Fruit fly (Drosophila melanogaster): ENCODE data around the gene CG32647.

Gene CG32647

dm6 chrX:12764640-12765039 is 20.1 kb downstream of the CG32647 start:
- TF ChIP-seq tai (GFP tag; optimal IDR thresholded peaks at IDR 0.05) (no peak), Mio (GFP tag; optimal IDR thresholded peaks at IDR 0.05) (no peak), sage (GFP tag; optimal IDR thresholded peaks at IDR 0.05) (no peak), Myc (optimal IDR thresholded peaks at IDR 0.05) (peak; percentile 51)

DNA sequence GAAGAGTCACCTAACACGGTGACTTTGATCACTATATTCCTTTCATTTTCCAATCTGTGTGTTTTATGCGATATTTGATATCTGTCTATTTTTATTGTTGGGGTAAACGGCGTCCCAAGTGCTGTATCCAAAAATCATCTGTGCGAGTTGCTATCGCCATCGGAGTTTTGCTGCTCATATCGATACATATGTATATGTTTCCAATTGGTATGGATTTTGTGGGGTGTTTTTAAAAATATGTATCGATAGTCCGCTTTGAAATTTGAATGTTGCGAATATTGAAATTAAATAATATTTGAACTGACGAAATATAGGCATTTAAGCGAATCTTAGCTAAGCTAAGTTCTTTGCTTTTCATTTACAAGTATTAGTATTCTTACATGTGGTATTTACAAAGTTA is 21.3 kb downstream of the CG32647 start, which contains the start of gene pira:
TSS of gene pira (minus strand) at position 145 of the 400 bp plus-strand sequence.
- TF ChIP-seq dsf (GFP tag; optimal IDR thresholded peaks at IDR 0.05; ENCODE audit: borderline replicate concordance) (no peak), sv (GFP tag; optimal IDR thresholded peaks at IDR 0.05) (no peak), br (GFP tag; optimal IDR thresholded peaks at IDR 0.05) (no peak), woc (GFP tag; optimal IDR thresholded peaks at IDR 0.05) (no peak), Jra (GFP tag; optimal IDR thresholded peaks at IDR 0.05) (no peak), CrebA (GFP tag; optimal IDR thresholded peaks at IDR 0.05; ENCODE audit: borderline replicate concordance) (no peak), fru (GFP tag; optimal IDR thresholded peaks at IDR 0.05) (no peak), Hnf4 (GFP tag; optimal IDR thresholded peaks at IDR 0.05) (no peak)

DNA sequence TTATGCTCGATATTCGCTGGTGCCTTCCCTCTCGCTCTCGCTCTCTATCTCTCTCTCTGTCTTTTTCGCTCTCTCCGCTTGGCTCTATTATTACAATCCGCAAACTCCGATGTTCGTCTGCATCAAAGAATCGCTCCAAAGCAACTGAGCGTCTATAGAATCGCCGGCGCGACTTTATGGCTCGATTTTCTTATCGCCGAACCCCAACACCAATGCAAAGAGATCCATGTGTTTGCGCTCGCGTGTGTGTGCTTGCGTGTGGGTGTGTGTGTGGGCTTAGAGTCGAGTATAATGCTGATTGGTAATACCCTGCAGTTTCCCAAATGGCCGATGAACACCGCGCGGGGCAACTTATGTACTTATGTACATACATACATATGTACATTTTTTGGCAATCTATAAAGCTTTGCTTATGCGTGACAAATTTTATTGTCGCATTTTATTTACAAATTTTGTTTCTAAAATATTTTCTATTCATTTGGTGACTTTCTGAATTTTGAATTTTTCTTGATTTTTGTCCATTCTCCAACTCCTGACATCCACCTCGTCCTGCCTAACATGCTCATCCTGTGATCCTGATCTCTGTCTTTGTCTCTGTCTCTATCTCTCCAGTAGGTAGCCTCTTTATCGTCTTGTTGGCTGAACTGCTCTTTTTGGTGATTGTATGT is 24.2 kb downstream of the CG32647 start, which contains the start of gene Paics:
TSS of gene Paics (minus strand) at position 152 of the 668 bp plus-strand sequence.
- TF ChIP-seq Sp1 (GFP tag; optimal IDR thresholded peaks at IDR 0.05) (peak; percentile 64), foxo (GFP tag; optimal IDR thresholded peaks at IDR 0.05) (peak in 1 of 2 experiments; percentile 80), sage (GFP tag; optimal IDR thresholded peaks at IDR 0.05) (no peak), Rel (GFP tag; optimal IDR thresholded peaks at IDR 0.05) (no peak), Rel (tag; optimal IDR thresholded peaks at IDR 0.05) (peak; percentile 9), Mio (GFP tag; optimal IDR thresholded peaks at IDR 0.05) (no peak), N (GFP tag; optimal IDR thresholded peaks at IDR 0.05) (no peak), dsf (GFP tag; optimal IDR thresholded peaks at IDR 0.05; ENCODE audit: borderline replicate concordance) (no peak), brk (GFP tag; optimal IDR thresholded peaks at IDR 0.05) (no peak), br (GFP tag; optimal IDR thresholded peaks at IDR 0.05) (peak; percentile 49), woc (GFP tag; optimal IDR thresholded peaks at IDR 0.05) (peak; percentile 80), ey (GFP tag; optimal IDR thresholded peaks at IDR 0.05) (peak; percentile 43), rgr (GFP tag; optimal IDR thresholded peaks at IDR 0.05) (peak; percentile 22), fru (GFP tag; optimal IDR thresholded peaks at IDR 0.05) (peak; percentile 82), GATAd (GFP tag; optimal IDR thresholded peaks at IDR 0.05) (peak; percentile 26), jim (GFP tag; optimal IDR thresholded peaks at IDR 0.05) (no peak), lola (GFP tag; optimal IDR thresholded peaks at IDR 0.05) (no peak), Myc (optimal IDR thresholded peaks at IDR 0.05) (no peak), psq (GFP tag; optimal IDR thresholded peaks at IDR 0.05) (peak; percentile 68), tai (GFP tag; optimal IDR thresholded peaks at IDR 0.05) (no peak), dl (GFP tag; optimal IDR thresholded peaks at IDR 0.05; ENCODE audit: insufficient read depth in 1 of 2, partially characterized antibody in 2 of 2) (no peak), Hnf4 (GFP tag; optimal IDR thresholded peaks at IDR 0.05) (no peak), Vsx2 (GFP tag; optimal IDR thresholded peaks at IDR 0.05; ENCODE audit: partially characterized antibody) (no peak), OdsH (GFP tag; optimal IDR thresholded peaks at IDR 0.05) (peak; percentile 35), Dif (GFP tag; optimal IDR thresholded peaks at IDR 0.05; ENCODE audit: partially characterized antibody) (no peak), Hr83 (GFP tag; optimal IDR thresholded peaks at IDR 0.05; ENCODE audit: poor library complexity, severe bottlenecking) (no peak), CrebA (GFP tag; optimal IDR thresholded peaks at IDR 0.05; ENCODE audit: borderline replicate concordance) (no peak), usp (GFP tag; optimal IDR thresholded peaks at IDR 0.05) (no peak), Dfd (GFP tag; optimal IDR thresholded peaks at IDR 0.05) (no peak), CG32264 (GFP tag; optimal IDR thresholded peaks at IDR 0.05) (no peak), h (GFP tag; optimal IDR thresholded peaks at IDR 0.05) (peak; percentile 61), pan (optimal IDR thresholded peaks at IDR 0.05) (peak; percentile 25), sv (GFP tag; optimal IDR thresholded peaks at IDR 0.05) (no peak), Hr78 (GFP tag; optimal IDR thresholded peaks at IDR 0.05) (no peak), Abd-B (GFP tag; optimal IDR thresholded peaks at IDR 0.05) (no peak), dmrt93B (GFP tag; optimal IDR thresholded peaks at IDR 0.05) (peak; percentile 43), CG9705 (GFP tag; optimal IDR thresholded peaks at IDR 0.05) (no peak), Jra (GFP tag; optimal IDR thresholded peaks at IDR 0.05) (no peak), HLH106 (tag; optimal IDR thresholded peaks at IDR 0.05) (peak; percentile 64)
